Worm (Caenorhabditis elegans) whole organism, midembryonic: Measurements from ENCODE around the gene twk-45.

Source experiments
- T22C8.4 ChIP-seq: fragments of 200-800 bp; sonication (Bioruptor generic); IDR thresholded peaks from 2 replicates; pipeline ENCODE4 v1.3.6; 2022; ENCODE audit warnings: missing genetic modification characterization, missing compliant biosample characterization
- flt-1 ChIP-seq: fragments of 200-800 bp; sonication (Bioruptor generic); IDR thresholded peaks from 2 replicates; pipeline ENCODE4 v1.3.6; 2022; ENCODE audit warnings: missing genetic modification characterization, missing compliant biosample characterization
- klf-2 ChIP-seq: fragments of 200-800 bp; sonication (Bioruptor generic); conservative IDR thresholded peaks from 2 replicates; pipeline ENCODE4 v1.3.6; 2022; ENCODE audit warnings: missing genetic modification reagents, missing genetic modification characterization, missing compliant biosample characterization
- med-1 ChIP-seq: sonication (generic microtip); optimal IDR thresholded peaks from 2 replicates; lab custom pipeline; 2017; ENCODE audit warnings: missing genetic modification characterization, mild to moderate bottlenecking, missing compliant biosample characterization, antibody characterized with exemption, missing genetic modification reagents; ENCODE audit not compliant: insufficient read depth
- ref-1 ChIP-seq: fragments of 200-800 bp; sonication (Bioruptor generic); conservative IDR thresholded peaks from 2 replicates; pipeline ENCODE4 v1.3.6; 2022; ENCODE audit warnings: missing genetic modification reagents, missing genetic modification characterization, missing compliant biosample characterization
- tab-1 ChIP-seq: fragments of 200-800 bp; sonication (Bioruptor generic); IDR thresholded peaks from 2 replicates; pipeline ENCODE4 v1.3.6; 2022; ENCODE audit warnings: missing genetic modification characterization, missing compliant biosample characterization
- ztf-23 ChIP-seq: fragments of 200-800 bp; sonication (Bioruptor generic); IDR thresholded peaks from 2 replicates; pipeline ENCODE4 v1.3.6; 2022; ENCODE audit warnings: missing genetic modification reagents, missing genetic modification characterization, missing compliant biosample characterization

ce11 chrIII:2769078-2769477, 32.6 kb downstream of the twk-45 start:
- TF ChIP-seq ref-1 (no peak), flt-1 (no peak), ztf-23 (no peak), klf-2 (GFP tag; lab: Robert Waterston, UW) (no peak), T22C8.4 (no peak), tab-1 (GFP tag; lab: Robert Waterston, UW) (no peak), med-1 (GFP tag; lab: Kevin White, UChicago) (no peak)
